Worm (Caenorhabditis elegans) whole organism, L4 larva: Measurements from ENCODE around the gene clec-194.

Experiments used
- D1046.2 ChIP-seq: fragments of 200-800 bp; sonication (Bioruptor generic); IDR thresholded peaks from 2 replicates; pipeline ENCODE4 v1.3.6; 2022; ENCODE audit warnings: missing genetic modification characterization, missing compliant biosample characterization
- F26F4.8 ChIP-seq: fragments of 200-800 bp; sonication (Bioruptor generic); conservative IDR thresholded peaks from 2 replicates; pipeline ENCODE4 v1.3.6; 2022; ENCODE audit warnings: missing genetic modification characterization, missing compliant biosample characterization
- R02D3.7 ChIP-seq: fragments of 150-350 bp; sonication (generic microtip); optimal IDR thresholded peaks from 3 replicates; lab custom pipeline; 2014; ENCODE audit warnings: missing biosample characterization, missing genetic modification characterization
- T20F7.1 ChIP-seq: fragments of 200-800 bp; sonication (Bioruptor generic); optimal IDR thresholded peaks from 2 replicates; lab custom pipeline; 2018; ENCODE audit warnings: mild to moderate bottlenecking, missing genetic modification characterization, missing compliant biosample characterization
- T26A8.4 ChIP-seq: fragments of 200-800 bp; sonication (Bioruptor generic); IDR thresholded peaks from 2 replicates; pipeline ENCODE4 v1.3.6; 2022; ENCODE audit warnings: missing genetic modification characterization, missing compliant biosample characterization
- Y105C5A.15 ChIP-seq: fragments of 200-800 bp; sonication (Bioruptor generic); IDR thresholded peaks from 2 replicates; pipeline ENCODE4 v1.3.6; 2022; ENCODE audit warnings: missing genetic modification characterization, missing compliant biosample characterization
- Y75B8A.6 ChIP-seq: fragments of 200-800 bp; sonication (Bioruptor generic); IDR thresholded peaks from 2 replicates; pipeline ENCODE4 v1.3.6; 2022; ENCODE audit warnings: missing genetic modification reagents, missing genetic modification characterization, missing compliant biosample characterization
- aha-1 ChIP-seq: fragments of 150-350 bp; peaks from one replicate; lab custom pipeline; 2014; ENCODE audit warnings: missing biosample characterization, missing genetic modification characterization
- arid-1 ChIP-seq: fragments of 200-800 bp; sonication (Bioruptor generic); conservative IDR thresholded peaks from 2 replicates; pipeline ENCODE4 v1.3.6; 2022; ENCODE audit warnings: missing genetic modification reagents, missing genetic modification characterization, missing compliant biosample characterization
- attf-4 ChIP-seq: sonication (generic microtip); optimal IDR thresholded peaks from 3 replicates; lab custom pipeline; 2017; ENCODE audit warnings: missing biosample characterization, missing genetic modification characterization
- ceh-28 ChIP-seq: fragments of 150-350 bp; optimal IDR thresholded peaks from 2 replicates; lab custom pipeline; 2014; ENCODE audit warnings: missing biosample characterization, missing genetic modification reagents, missing genetic modification characterization
- ctbp-1 ChIP-seq: fragments of 200-800 bp; sonication (Bioruptor generic); IDR thresholded peaks from 2 replicates; pipeline ENCODE4 v1.3.6; 2022; ENCODE audit warnings: missing genetic modification reagents, missing genetic modification characterization, missing compliant biosample characterization
- daf-8 ChIP-seq: fragments of 200-800 bp; sonication (Bioruptor generic); IDR thresholded peaks from 2 replicates; pipeline ENCODE4 v1.3.6; 2022; ENCODE audit warnings: missing genetic modification characterization, missing compliant biosample characterization
- dmd-6 ChIP-seq: fragments of 200-800 bp; sonication (Bioruptor generic); IDR thresholded peaks from 2 replicates; pipeline ENCODE4 v1.3.6; 2022; ENCODE audit warnings: missing genetic modification reagents, missing genetic modification characterization, missing compliant biosample characterization
- dmd-8 ChIP-seq: fragments of 200-800 bp; sonication (Bioruptor generic); IDR thresholded peaks from 2 replicates; pipeline ENCODE4 v1.3.6; 2022; ENCODE audit warnings: missing genetic modification characterization, missing compliant biosample characterization
- dpl-1 ChIP-seq: fragments of 150-350 bp; optimal IDR thresholded peaks from 2 replicates; lab custom pipeline; 2014; ENCODE audit warnings: missing biosample characterization, missing genetic modification reagents, missing genetic modification characterization
- duxl-1 ChIP-seq: sonication (generic microtip); optimal IDR thresholded peaks from 2 replicates; lab custom pipeline; 2016; ENCODE audit warnings: mild to moderate bottlenecking, missing genetic modification characterization, moderate library complexity, missing compliant biosample characterization; ENCODE audit not compliant: poor library complexity
- egl-27 ChIP-seq: sonication (generic microtip); optimal IDR thresholded peaks from 3 replicates; lab custom pipeline; 2017; ENCODE audit warnings: missing biosample characterization, missing genetic modification reagents, missing genetic modification characterization
- fkh-10 ChIP-seq: fragments of 150-350 bp; optimal IDR thresholded peaks from 2 replicates; lab custom pipeline; 2014; ENCODE audit warnings: missing biosample characterization, missing genetic modification reagents, missing genetic modification characterization
- hif-1 ChIP-seq, 2 experiments: sonication (generic microtip); optimal IDR thresholded peaks; 2 replicates each; lab custom pipeline; 2016 to 2017; ENCODE audit warnings: missing compliant biosample characterization in 2 of 2, missing genetic modification characterization in 2 of 2, missing genetic modification reagents in 2 of 2, missing genotype in 2 of 2, mild to moderate bottlenecking in 1 of 2
- hlh-11 ChIP-seq: fragments of 200-800 bp; sonication (Bioruptor generic); optimal IDR thresholded peaks from 2 replicates; lab custom pipeline; 2018; ENCODE audit warnings: mild to moderate bottlenecking, missing genetic modification characterization, missing compliant biosample characterization
- lim-7 ChIP-seq: fragments of 200-800 bp; sonication (Bioruptor generic); IDR thresholded peaks from 2 replicates; pipeline ENCODE4 v1.3.6; 2022; ENCODE audit warnings: missing genetic modification characterization, missing compliant biosample characterization
- lin-1 ChIP-seq: fragments of 200-800 bp; sonication (Bioruptor generic); IDR thresholded peaks from 2 replicates; pipeline ENCODE4 v1.3.6; 2022; ENCODE audit warnings: missing genetic modification reagents, missing genetic modification characterization, missing compliant biosample characterization
- lin-15B ChIP-seq: fragments of 150-350 bp; sonication (generic microtip); optimal IDR thresholded peaks from 3 replicates; lab custom pipeline; 2014; ENCODE audit warnings: missing biosample characterization, missing genetic modification characterization
- lin-38 ChIP-seq: fragments of 200-800 bp; sonication (Bioruptor generic); IDR thresholded peaks from 2 replicates; pipeline ENCODE4 v1.3.6; 2022; ENCODE audit warnings: missing genetic modification reagents, missing genetic modification characterization, missing compliant biosample characterization
- lir-3 ChIP-seq: sonication (generic microtip); optimal IDR thresholded peaks from 2 replicates; lab custom pipeline; 2016; ENCODE audit warnings: mild to moderate bottlenecking, missing genetic modification characterization, missing compliant biosample characterization
- madf-5 ChIP-seq, 2 experiments: fragments of 200-800 bp; sonication (Bioruptor generic); IDR thresholded peaks; 2 replicates each; pipeline ENCODE4 v1.3.6; 2022; ENCODE audit warnings: missing compliant biosample characterization in 2 of 2, missing genetic modification characterization in 2 of 2
- mdl-1 ChIP-seq, 2 experiments: fragments of 150-350 bp in 1 of 2; sonication (generic microtip) in 1 of 2; optimal IDR thresholded peaks; 2 replicates each; lab custom pipeline; 2014 to 2017; ENCODE audit warnings: missing biosample characterization in 2 of 2, missing genetic modification characterization in 2 of 2
- mdt-29 ChIP-seq: fragments of 200-800 bp; sonication (Bioruptor generic); IDR thresholded peaks from 2 replicates; pipeline ENCODE4 v1.3.6; 2022; ENCODE audit warnings: missing genetic modification reagents, missing genetic modification characterization, missing compliant biosample characterization
- mes-2 ChIP-seq: sonication (generic microtip); optimal IDR thresholded peaks from 2 replicates; lab custom pipeline; 2016; ENCODE audit warnings: missing genotype, mild to moderate bottlenecking, missing genetic modification characterization, missing compliant biosample characterization; ENCODE audit not compliant: poor library complexity, severe bottlenecking
- mxl-2 ChIP-seq: fragments of 200-800 bp; sonication (Bioruptor generic); conservative IDR thresholded peaks from 2 replicates; pipeline ENCODE4 v1.3.6; 2022; ENCODE audit warnings: missing genetic modification reagents, missing genetic modification characterization, missing compliant biosample characterization
- nhr-10 ChIP-seq: fragments of 150-350 bp; optimal IDR thresholded peaks from 2 replicates; lab custom pipeline; 2014; ENCODE audit warnings: missing biosample characterization, missing genetic modification characterization
- nhr-102 ChIP-seq: sonication (generic microtip); optimal IDR thresholded peaks from 2 replicates; lab custom pipeline; 2016; ENCODE audit warnings: mild to moderate bottlenecking, missing genetic modification characterization, moderate library complexity, missing compliant biosample characterization
- nhr-11 ChIP-seq: fragments of 150-350 bp; optimal IDR thresholded peaks from 2 replicates; lab custom pipeline; 2014; ENCODE audit warnings: missing biosample characterization, missing genetic modification characterization
- nhr-25 ChIP-seq: sonication (generic microtip); optimal IDR thresholded peaks from 2 replicates; lab custom pipeline; 2017; ENCODE audit warnings: missing genetic modification characterization, mild to moderate bottlenecking, missing compliant biosample characterization, antibody characterized with exemption, moderate library complexity, borderline replicate concordance; ENCODE audit not compliant: insufficient read depth
- nhr-42 ChIP-seq: fragments of 200-800 bp; sonication (Bioruptor generic); IDR thresholded peaks from 2 replicates; pipeline ENCODE4 v1.3.6; 2022; ENCODE audit warnings: missing genetic modification characterization, missing compliant biosample characterization
- nhr-6 ChIP-seq: fragments of 150-350 bp; optimal IDR thresholded peaks from 2 replicates; lab custom pipeline; 2014; ENCODE audit warnings: missing biosample characterization, missing genetic modification characterization
- php-3 ChIP-seq: fragments of 200-800 bp; sonication (Bioruptor generic); IDR thresholded peaks from 2 replicates; pipeline ENCODE4 v1.3.6; 2022; ENCODE audit warnings: missing genetic modification reagents, missing genetic modification characterization, missing compliant biosample characterization
- rbr-2 ChIP-seq: sonication (generic microtip); optimal IDR thresholded peaks from 2 replicates; lab custom pipeline; 2016; ENCODE audit warnings: missing genotype, missing genetic modification characterization, missing compliant biosample characterization
- sdz-12 ChIP-seq: fragments of 200-800 bp; sonication (Bioruptor generic); optimal IDR thresholded peaks from 2 replicates; lab custom pipeline; 2018; ENCODE audit warnings: mild to moderate bottlenecking, missing genetic modification characterization, missing compliant biosample characterization
- set-16 ChIP-seq: fragments of 200-800 bp; sonication (Bioruptor generic); IDR thresholded peaks from 2 replicates; pipeline ENCODE4 v1.3.6; 2022; ENCODE audit warnings: missing genetic modification reagents, missing genetic modification characterization, missing compliant biosample characterization
- snpc-4 ChIP-seq: fragments of 150-350 bp; optimal IDR thresholded peaks from 2 replicates; lab custom pipeline; 2014; ENCODE audit warnings: missing biosample characterization, missing genetic modification characterization
- spr-1 ChIP-seq: sonication (generic microtip); optimal IDR thresholded peaks from 2 replicates; lab custom pipeline; 2016; ENCODE audit warnings: mild to moderate bottlenecking, missing genetic modification characterization, missing compliant biosample characterization
- unc-130 ChIP-seq: sonication (generic microtip); optimal IDR thresholded peaks from 2 replicates; lab custom pipeline; 2016; ENCODE audit warnings: missing genetic modification reagents, missing genetic modification characterization, missing compliant biosample characterization
- unc-39 ChIP-seq: sonication (generic microtip); optimal IDR thresholded peaks from 2 replicates; lab custom pipeline; 2017; ENCODE audit warnings: missing biosample characterization, missing genetic modification characterization
- unc-62 ChIP-seq, 3 experiments: fragments of 150-350 bp in 1 of 3; sonication (generic microtip); optimal IDR thresholded peaks in 2 of 3; peaks in 1 of 3; 1 replicate in 1 of 3; 2 replicates in 2 of 3; lab custom pipeline; 2014 to 2017; ENCODE audit warnings: missing biosample characterization in 3 of 3, missing genetic modification characterization in 3 of 3, missing genetic modification reagents in 3 of 3, missing genotype in 1 of 3
- zag-1 ChIP-seq: fragments of 150-350 bp; optimal IDR thresholded peaks from 2 replicates; lab custom pipeline; 2014; ENCODE audit warnings: missing biosample characterization, missing genetic modification characterization
- zfp-2 ChIP-seq: sonication (generic microtip); optimal IDR thresholded peaks from 2 replicates; lab custom pipeline; 2016; ENCODE audit warnings: mild to moderate bottlenecking, missing genetic modification characterization, missing compliant biosample characterization
- zip-11 ChIP-seq: fragments of 200-800 bp; sonication (Bioruptor generic); IDR thresholded peaks from 2 replicates; pipeline ENCODE4 v1.3.6; 2022; ENCODE audit warnings: missing genetic modification characterization, missing compliant biosample characterization
- zip-2 ChIP-seq: fragments of 150-350 bp; optimal IDR thresholded peaks from 2 replicates; lab custom pipeline; 2014; ENCODE audit warnings: missing biosample characterization, missing genetic modification characterization
- ztf-11 ChIP-seq: fragments of 150-350 bp; optimal IDR thresholded peaks from 2 replicates; lab custom pipeline; 2014; ENCODE audit warnings: missing biosample characterization, missing genetic modification characterization

clec-194 gene

ce11 chrIV:16865487-16865886 lies 34.0 kb downstream of the clec-194 start, which contains the start of gene gtsf-1 (continued):
- TF ChIP-seq lim-7 (GFP tag; lab: Robert Waterston, UW) (no peak), php-3 (GFP tag; lab: Robert Waterston, UW) (0 out of 2 replicates have a peak, but pooled peaks have one; percentile 37), arid-1 (GFP tag; lab: Robert Waterston, UW) (peak; percentile 89), R02D3.7 (peak; percentile 98), daf-8 (GFP tag; lab: Robert Waterston, UW) (no peak), nhr-25 (tag; lab: Kevin White, UChicago) (no peak), lin-1 (GFP tag; lab: Robert Waterston, UW) (no peak), Y75B8A.6 (GFP tag; lab: Robert Waterston, UW) (no peak), mdt-29 (peak; percentile 59), mdl-1 (tag; optimal IDR thresholded peaks at IDR 0.05; lab: Kevin White, UChicago) (peak in 1 of 2 experiments; percentile 22), sdz-12 (no peak), lin-38 (GFP tag; lab: Robert Waterston, UW) (peak; percentile 77), lir-3 (tag; lab: Kevin White, UChicago) (no peak), spr-1 (tag; lab: Kevin White, UChicago) (no peak), nhr-6 (tag; lab: Kevin White, UChicago) (peak; percentile 80), F26F4.8 (GFP tag; lab: Robert Waterston, UW) (no peak), aha-1 (tag; lab: Kevin White, UChicago) (no peak), duxl-1 (tag; lab: Kevin White, UChicago) (peak; percentile 55), T26A8.4 (GFP tag; lab: Robert Waterston, UW) (no peak; the same call in none of the 2 replicates), zfp-2 (tag; lab: Kevin White, UChicago) (no peak), zag-1 (tag; lab: Kevin White, UChicago) (no peak), dmd-6 (GFP tag; lab: Robert Waterston, UW) (peak; percentile 59; the same call in 1 of the 2 replicates), madf-5 (GFP tag; IDR thresholded peaks at IDR 0.05; lab: Robert Waterston, UW) (no peak), dmd-8 (GFP tag; lab: Robert Waterston, UW) (no peak), unc-39 (tag; lab: Kevin White, UChicago) (no peak), hlh-11 (no peak), zip-2 (tag; lab: Kevin White, UChicago) (no peak), nhr-10 (tag; lab: Kevin White, UChicago) (peak; percentile 16), zip-11 (GFP tag; lab: Robert Waterston, UW) (no peak), fkh-10 (peak; percentile 28), hif-1 (tag; optimal IDR thresholded peaks at IDR 0.05; lab: Kevin White, UChicago) (peak in 1 of 2 experiments; percentile 62), nhr-42 (GFP tag; lab: Robert Waterston, UW) (no peak; the same call in 1 of the 2 replicates), D1046.2 (GFP tag; lab: Robert Waterston, UW) (0 out of 2 replicates have a peak, but pooled peaks have one; percentile 64), dpl-1 (peak; percentile 67), mxl-2 (GFP tag; lab: Robert Waterston, UW) (no peak), ctbp-1 (GFP tag; lab: Robert Waterston, UW) (peak; percentile 70), unc-62 (GFP tag; optimal IDR thresholded peaks at IDR 0.05 in 1 of 2; lab: Kevin White, UChicago) (no peak), unc-62 (tag; optimal IDR thresholded peaks at IDR 0.05; lab: Kevin White, UChicago) (no peak), attf-4 (tag; lab: Kevin White, UChicago) (no peak), nhr-11 (peak; percentile 45), Y105C5A.15 (GFP tag; lab: Robert Waterston, UW) (no peak), unc-130 (GFP tag; lab: Kevin White, UChicago) (peak; percentile 36), ztf-11 (tag; lab: Kevin White, UChicago) (no peak), rbr-2 (tag; lab: Kevin White, UChicago) (peak; percentile 69), egl-27 (tag; lab: Kevin White, UChicago) (no peak), set-16 (GFP tag; lab: Robert Waterston, UW) (no peak; the same call in 1 of the 2 replicates), ceh-28 (tag; lab: Kevin White, UChicago) (no peak), mes-2 (peak; percentile 94), snpc-4 (no peak), T20F7.1 (GFP tag; lab: Kevin White, UChicago) (no peak), lin-15B (peak; percentile 66), nhr-102 (tag; lab: Kevin White, UChicago) (peak; percentile 57)
